Worm (Caenorhabditis elegans) whole organism, L1 larva: Measurements from ENCODE around the gene ncl-1.

Source experiments
- C04F5.9 ChIP-seq: sonication (generic microtip); optimal IDR thresholded peaks from 2 replicates; lab custom pipeline; 2016; ENCODE audit warnings: missing genetic modification characterization, missing compliant biosample characterization
- C16A3.4 ChIP-seq: fragments of 150-350 bp; optimal IDR thresholded peaks from 2 replicates; lab custom pipeline; 2014; ENCODE audit warnings: missing biosample characterization, missing genetic modification characterization
- F16B12.6 ChIP-seq: fragments of 150-350 bp; optimal IDR thresholded peaks from 2 replicates; lab custom pipeline; 2014; ENCODE audit warnings: missing biosample characterization, missing genetic modification characterization
- Y116A8C.19 ChIP-seq: sonication (generic microtip); optimal IDR thresholded peaks from 2 replicates; lab custom pipeline; 2016; ENCODE audit warnings: missing compliant biosample characterization, missing genetic modification characterization, borderline replicate concordance
- aly-2 ChIP-seq: fragments of 150-350 bp; optimal IDR thresholded peaks from 2 replicates; lab custom pipeline; 2014; ENCODE audit warnings: missing biosample characterization, missing genetic modification characterization
- blmp-1 ChIP-seq: fragments of 150-350 bp; optimal IDR thresholded peaks from 2 replicates; lab custom pipeline; 2014; ENCODE audit warnings: missing biosample characterization, missing genetic modification characterization
- ceh-88 ChIP-seq: fragments of 200-800 bp; sonication (Bioruptor generic); IDR thresholded peaks from 2 replicates; pipeline ENCODE4 v1.3.6; 2022; ENCODE audit warnings: missing genetic modification characterization, missing compliant biosample characterization
- ces-1 ChIP-seq: fragments of 150-350 bp; optimal IDR thresholded peaks from 2 replicates; lab custom pipeline; 2014; ENCODE audit warnings: missing biosample characterization, missing genetic modification reagents, missing genetic modification characterization
- dpl-1 ChIP-seq, 3 experiments: fragments of 150-350 bp in 2 of 3; sonication (generic microtip) in 1 of 3; optimal IDR thresholded peaks; 2 replicates each; lab custom pipeline; 2014 to 2017; ENCODE audit warnings: missing biosample characterization in 3 of 3, missing genetic modification characterization in 3 of 3, missing genetic modification reagents in 3 of 3
- dsc-1 ChIP-seq: sonication (generic microtip); optimal IDR thresholded peaks from 2 replicates; lab custom pipeline; 2016; ENCODE audit warnings: mild to moderate bottlenecking, missing genetic modification characterization, missing compliant biosample characterization
- efl-1 ChIP-seq, 4 experiments: fragments of 150-350 bp; optimal IDR thresholded peaks in 3 of 4; peaks in 1 of 4; 1 replicate in 1 of 4; 2 replicates in 3 of 4; lab custom pipeline; 2014; ENCODE audit warnings: missing biosample characterization in 2 of 4, missing genetic modification characterization in 2 of 4, missing genetic modification reagents in 2 of 4
- efl-3 ChIP-seq: fragments of 200-800 bp; sonication (Bioruptor generic); optimal IDR thresholded peaks from 2 replicates; lab custom pipeline; 2018; ENCODE audit warnings: mild to moderate bottlenecking, missing genetic modification characterization, missing compliant biosample characterization
- egl-13 ChIP-seq: sonication (generic microtip); optimal IDR thresholded peaks from 2 replicates; lab custom pipeline; 2016; ENCODE audit warnings: missing genotype, missing genetic modification reagents, missing genetic modification characterization, missing compliant biosample characterization
- egl-27 ChIP-seq, 2 experiments: fragments of 150-350 bp in 1 of 2; sonication (generic microtip); optimal IDR thresholded peaks; 3 replicates each; lab custom pipeline; 2017 to 2018; ENCODE audit warnings: missing biosample characterization in 2 of 2, missing genetic modification characterization in 2 of 2, missing genetic modification reagents in 2 of 2
- elt-2 ChIP-seq: sonication (generic microtip); optimal IDR thresholded peaks from 2 replicates; lab custom pipeline; 2016; ENCODE audit warnings: missing genetic modification characterization, mild to moderate bottlenecking, inconsistent platforms, missing compliant biosample characterization, missing genetic modification reagents
- elt-3 ChIP-seq, 6 experiments: fragments of 150-350 bp in 1 of 6; sonication (generic microtip); optimal IDR thresholded peaks; 2 replicates each; lab custom pipeline; 2017 to 2018; ENCODE audit warnings: missing biosample characterization in 6 of 6, missing genetic modification characterization in 6 of 6, inconsistent platforms in 1 of 6
- ets-5 ChIP-seq: fragments of 200-800 bp; sonication (Bioruptor generic); IDR thresholded peaks from 2 replicates; pipeline ENCODE4 v1.3.6; 2022; ENCODE audit warnings: missing genetic modification characterization, missing compliant biosample characterization
- fkh-10 ChIP-seq: sonication (generic microtip); optimal IDR thresholded peaks from 2 replicates; lab custom pipeline; 2017; ENCODE audit warnings: missing biosample characterization, missing genetic modification reagents, missing genetic modification characterization
- fkh-4 ChIP-seq: sonication (generic microtip); optimal IDR thresholded peaks from 2 replicates; lab custom pipeline; 2016; ENCODE audit warnings: missing compliant biosample characterization, missing genetic modification characterization, borderline replicate concordance
- grh-1 ChIP-seq: fragments of 200-800 bp; sonication (Bioruptor generic); IDR thresholded peaks from 2 replicates; pipeline ENCODE4 v1.3.6; 2022; ENCODE audit warnings: missing genetic modification reagents, missing genetic modification characterization, missing compliant biosample characterization
- hlh-17 ChIP-seq: fragments of 200-800 bp; sonication (Bioruptor generic); optimal IDR thresholded peaks from 2 replicates; lab custom pipeline; 2018; ENCODE audit warnings: missing genetic modification characterization, mild to moderate bottlenecking, missing compliant biosample characterization, moderate library complexity, borderline replicate concordance
- hlh-4 ChIP-seq: sonication (generic microtip); optimal IDR thresholded peaks from 2 replicates; lab custom pipeline; 2016; ENCODE audit warnings: mild to moderate bottlenecking, missing genetic modification characterization, missing compliant biosample characterization
- hpl-2 ChIP-seq: fragments of 150-350 bp; optimal IDR thresholded peaks from 2 replicates; lab custom pipeline; 2014; ENCODE audit warnings: missing biosample characterization, missing genetic modification reagents, missing genetic modification characterization
- irx-1 ChIP-seq: sonication (generic microtip); optimal IDR thresholded peaks from 2 replicates; lab custom pipeline; 2016; ENCODE audit warnings: missing genetic modification characterization, missing compliant biosample characterization
- isw-1 ChIP-seq: fragments of 200-800 bp; sonication (Bioruptor generic); IDR thresholded peaks from 2 replicates; pipeline ENCODE4 v1.3.6; 2022; ENCODE audit warnings: missing genetic modification characterization, missing compliant biosample characterization
- lin-13 ChIP-seq: fragments of 150-350 bp; optimal IDR thresholded peaks from 2 replicates; lab custom pipeline; 2014; ENCODE audit warnings: missing biosample characterization, missing genetic modification reagents, missing genetic modification characterization
- lin-14 ChIP-seq: fragments of 200-800 bp; sonication (Bioruptor generic); optimal IDR thresholded peaks from 2 replicates; lab custom pipeline; 2018; ENCODE audit warnings: mild to moderate bottlenecking, missing genetic modification characterization, moderate library complexity, missing compliant biosample characterization
- lin-39 ChIP-seq: fragments of 150-350 bp; optimal IDR thresholded peaks from 2 replicates; lab custom pipeline; 2014; ENCODE audit warnings: missing biosample characterization, missing genetic modification reagents, missing genetic modification characterization
- mab-9 ChIP-seq: fragments of 200-800 bp; sonication (Bioruptor generic); IDR thresholded peaks from 2 replicates; pipeline ENCODE4 v1.3.6; 2022; ENCODE audit warnings: missing genetic modification reagents, missing genetic modification characterization, missing compliant biosample characterization
- mdl-1 ChIP-seq, 2 experiments: fragments of 150-350 bp; optimal IDR thresholded peaks; 2 replicates each; lab custom pipeline; 2014 to 2017; ENCODE audit warnings: missing biosample characterization in 2 of 2, missing genetic modification characterization in 2 of 2, inconsistent platforms in 1 of 2
- mef-2 ChIP-seq: fragments of 150-350 bp; optimal IDR thresholded peaks from 2 replicates; lab custom pipeline; 2014; ENCODE audit warnings: missing biosample characterization, missing genetic modification characterization
- nhr-11 ChIP-seq: fragments of 150-350 bp; optimal IDR thresholded peaks from 2 replicates; lab custom pipeline; 2014; ENCODE audit warnings: missing biosample characterization, missing genetic modification characterization
- nhr-12 ChIP-seq: sonication (generic microtip); optimal IDR thresholded peaks from 2 replicates; lab custom pipeline; 2017; ENCODE audit warnings: missing biosample characterization, missing genetic modification characterization
- nhr-19 ChIP-seq: fragments of 200-800 bp; sonication (Bioruptor generic); conservative IDR thresholded peaks from 2 replicates; pipeline ENCODE4 v1.3.6; 2022; ENCODE audit warnings: missing genetic modification characterization, missing compliant biosample characterization
- nhr-20 ChIP-seq: sonication (generic microtip); optimal IDR thresholded peaks from 2 replicates; lab custom pipeline; 2016; ENCODE audit warnings: mild to moderate bottlenecking, missing genetic modification characterization, missing compliant biosample characterization
- nhr-237 ChIP-seq: fragments of 150-350 bp; optimal IDR thresholded peaks from 2 replicates; lab custom pipeline; 2014; ENCODE audit warnings: missing biosample characterization, missing genetic modification characterization
- nhr-28 ChIP-seq: fragments of 150-350 bp; optimal IDR thresholded peaks from 2 replicates; lab custom pipeline; 2014; ENCODE audit warnings: missing biosample characterization, missing genetic modification characterization
- nhr-71 ChIP-seq: sonication (generic microtip); optimal IDR thresholded peaks from 2 replicates; lab custom pipeline; 2016; ENCODE audit warnings: mild to moderate bottlenecking, missing genetic modification characterization, moderate library complexity, missing compliant biosample characterization
- nhr-76 ChIP-seq: sonication (generic microtip); optimal IDR thresholded peaks from 2 replicates; lab custom pipeline; 2017; ENCODE audit warnings: missing biosample characterization, missing genetic modification characterization
- nhr-77 ChIP-seq: fragments of 150-350 bp; optimal IDR thresholded peaks from 2 replicates; lab custom pipeline; 2014; ENCODE audit warnings: missing biosample characterization, missing genetic modification characterization
- nhr-90 ChIP-seq: sonication (generic microtip); optimal IDR thresholded peaks from 2 replicates; lab custom pipeline; 2016; ENCODE audit warnings: mild to moderate bottlenecking, missing genetic modification characterization, missing compliant biosample characterization; ENCODE audit not compliant: poor library complexity
- rnt-1 ChIP-seq: sonication (generic microtip); optimal IDR thresholded peaks from 2 replicates; lab custom pipeline; 2016; ENCODE audit warnings: mild to moderate bottlenecking, missing genetic modification characterization, moderate library complexity, missing compliant biosample characterization
- skn-1 ChIP-seq: fragments of 150-350 bp; optimal IDR thresholded peaks from 2 replicates; lab custom pipeline; 2014; ENCODE audit warnings: missing biosample characterization, missing genetic modification characterization
- snpc-4 ChIP-seq: fragments of 150-350 bp; optimal IDR thresholded peaks from 2 replicates; lab custom pipeline; 2014; ENCODE audit warnings: missing biosample characterization, missing genetic modification characterization
- snu-23 ChIP-seq: sonication (generic microtip); optimal IDR thresholded peaks from 2 replicates; lab custom pipeline; 2016; ENCODE audit warnings: missing genetic modification characterization, missing compliant biosample characterization
- sptf-1 ChIP-seq: fragments of 150-350 bp; optimal IDR thresholded peaks from 2 replicates; lab custom pipeline; 2014; ENCODE audit warnings: missing biosample characterization, missing genetic modification characterization
- sup-37 ChIP-seq: fragments of 200-800 bp; sonication (Bioruptor generic); optimal IDR thresholded peaks from 2 replicates; lab custom pipeline; 2018; ENCODE audit warnings: mild to moderate bottlenecking, missing genetic modification characterization, missing compliant biosample characterization
- tlp-1 ChIP-seq: fragments of 150-350 bp; optimal IDR thresholded peaks from 2 replicates; lab custom pipeline; 2014; ENCODE audit warnings: missing biosample characterization, missing genetic modification characterization
- unc-130 ChIP-seq: fragments of 150-350 bp; optimal IDR thresholded peaks from 2 replicates; lab custom pipeline; 2017; ENCODE audit warnings: missing biosample characterization, missing genetic modification characterization, inconsistent platforms
- unc-30 ChIP-seq: sonication (generic microtip); optimal IDR thresholded peaks from 2 replicates; lab custom pipeline; 2017; ENCODE audit warnings: missing biosample characterization, missing genetic modification characterization
- unc-98 ChIP-seq: fragments of 200-800 bp; sonication (Bioruptor generic); IDR thresholded peaks from 2 replicates; pipeline ENCODE4 v1.3.6; 2022; ENCODE audit warnings: missing genetic modification characterization, missing compliant biosample characterization
- zag-1 ChIP-seq: fragments of 150-350 bp; optimal IDR thresholded peaks from 2 replicates; lab custom pipeline; 2014; ENCODE audit warnings: missing biosample characterization, missing genetic modification characterization
- zip-4 ChIP-seq: fragments of 200-800 bp; sonication (Bioruptor generic); optimal IDR thresholded peaks from 2 replicates; lab custom pipeline; 2018; ENCODE audit warnings: mild to moderate bottlenecking, missing genetic modification characterization, moderate library complexity, missing compliant biosample characterization

ncl-1 gene

ce11 chrIII:7720861-7721260 lies 1.3 kb downstream of the ncl-1 start:
- TF ChIP-seq mdl-1 (tag; optimal IDR thresholded peaks at IDR 0.05; lab: Kevin White, UChicago) (peak in 1 of 2 experiments; percentile 50), unc-130 (tag; lab: Kevin White, UChicago) (no peak), ceh-88 (GFP tag; lab: Robert Waterston, UW) (peak; percentile 41; the same call in 1 of the 2 replicates), nhr-90 (no peak), hpl-2 (GFP tag; lab: Kevin White, UChicago) (no peak), sup-37 (GFP tag; lab: Kevin White, UChicago) (no peak), Y116A8C.19 (tag; lab: Kevin White, UChicago) (no peak), lin-14 (GFP tag; lab: Kevin White, UChicago) (peak; percentile 93), C16A3.4 (tag; lab: Kevin White, UChicago) (peak; percentile 6), nhr-11 (tag; lab: Kevin White, UChicago) (peak; percentile 27), elt-3 (tag; optimal IDR thresholded peaks at IDR 0.05; lab: Kevin White, UChicago) (no peak), zip-4 (GFP tag; lab: Kevin White, UChicago) (no peak), nhr-19 (peak; percentile 48; the same call in 1 of the 2 replicates), unc-98 (GFP tag; lab: Robert Waterston, UW) (no peak), lin-39 (tag; lab: Kevin White, UChicago) (no peak), nhr-71 (tag; lab: Kevin White, UChicago) (peak; percentile 79), grh-1 (GFP tag; lab: Robert Waterston, UW) (no peak), efl-3 (GFP tag; lab: Kevin White, UChicago) (no peak), skn-1 (tag; lab: Kevin White, UChicago) (peak; percentile 9), F16B12.6 (no peak), hlh-17 (GFP tag; lab: Kevin White, UChicago) (no peak), fkh-10 (GFP tag; lab: Kevin White, UChicago) (no peak), nhr-237 (tag; lab: Kevin White, UChicago) (no peak), egl-13 (no peak), ces-1 (GFP tag; lab: Kevin White, UChicago) (no peak), rnt-1 (peak; percentile 66), irx-1 (tag; lab: Kevin White, UChicago) (peak; percentile 35), dpl-1 (GFP tag; optimal IDR thresholded peaks at IDR 0.05; lab: Kevin White, UChicago) (peak; percentile 18 to 45 (median 36)), nhr-12 (no peak), tlp-1 (no peak), unc-30 (no peak), ets-5 (no peak), aly-2 (no peak), blmp-1 (tag; lab: Kevin White, UChicago) (no peak), hlh-4 (tag; lab: Kevin White, UChicago) (no peak), mef-2 (tag; lab: Kevin White, UChicago) (no peak), nhr-28 (tag; lab: Kevin White, UChicago) (no peak), snpc-4 (no peak), isw-1 (peak; percentile 45; the same call in 1 of the 2 replicates), nhr-20 (peak; percentile 87), mab-9 (no peak), zag-1 (no peak), C04F5.9 (tag; lab: Kevin White, UChicago) (no peak), lin-13 (GFP tag; lab: Kevin White, UChicago) (peak; percentile 27), snu-23 (peak; percentile 72), fkh-4 (tag; lab: Kevin White, UChicago) (no peak), nhr-77 (tag; lab: Kevin White, UChicago) (no peak), sptf-1 (no peak), dsc-1 (peak; percentile 63), efl-1 (optimal IDR thresholded peaks at IDR 0.05; lab: Kevin White, UChicago) (peak; percentile 8 to 32), efl-1 (GFP tag; optimal IDR thresholded peaks at IDR 0.05 in 1 of 2; lab: Kevin White, UChicago) (peak; percentile 31 to 94), nhr-76 (no peak), elt-2 (tag; lab: Kevin White, UChicago) (no peak), egl-27 (tag; optimal IDR thresholded peaks at IDR 0.05; lab: Kevin White, UChicago) (no peak)
